Worm (Caenorhabditis elegans): ENCODE results near the gene atz-1.

DNA sequence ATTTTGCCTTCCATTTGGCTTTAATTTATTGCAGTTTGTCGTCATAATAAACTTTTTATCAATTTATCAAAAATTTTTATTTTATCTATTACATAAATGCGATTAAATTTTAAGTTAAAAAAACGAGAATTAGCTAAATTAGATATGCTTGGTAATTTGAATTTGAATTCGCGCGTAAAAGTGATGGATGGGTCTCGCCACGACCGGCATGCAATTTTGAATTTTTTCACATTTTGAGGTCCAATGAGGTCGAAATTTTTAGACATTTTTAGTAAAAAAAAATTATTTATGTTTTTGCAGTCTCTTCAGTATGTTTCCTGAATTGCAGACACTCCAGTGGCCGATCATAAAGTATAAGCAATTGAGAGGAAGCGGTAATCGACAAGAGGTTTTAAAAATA lies 32.7 kb upstream of the atz-1 start, which contains the start of gene dsb-1:
- TF ChIP-seq tbx-2 (tag; optimal IDR thresholded peaks at IDR 0.05) (no peak), nfya-1 (tag; optimal IDR thresholded peaks at IDR 0.05; ENCODE audit: insufficient read depth) (no peak), fos-1 (tag; optimal IDR thresholded peaks at IDR 0.05) (no peak), ztf-4 (tag; optimal IDR thresholded peaks at IDR 0.05) (no peak), pqm-1 (tag; optimal IDR thresholded peaks at IDR 0.05) (no peak), ztf-11 (tag; optimal IDR thresholded peaks at IDR 0.05) (no peak), snpc-4 (tag; optimal IDR thresholded peaks at IDR 0.05) (no peak), lin-39 (tag; optimal IDR thresholded peaks at IDR 0.05) (no peak)

All from whole organism, L3 larva.